Fruit fly (Drosophila melanogaster): Measurements from ENCODE around the gene CG13653.

Gene CG13653

DNA sequence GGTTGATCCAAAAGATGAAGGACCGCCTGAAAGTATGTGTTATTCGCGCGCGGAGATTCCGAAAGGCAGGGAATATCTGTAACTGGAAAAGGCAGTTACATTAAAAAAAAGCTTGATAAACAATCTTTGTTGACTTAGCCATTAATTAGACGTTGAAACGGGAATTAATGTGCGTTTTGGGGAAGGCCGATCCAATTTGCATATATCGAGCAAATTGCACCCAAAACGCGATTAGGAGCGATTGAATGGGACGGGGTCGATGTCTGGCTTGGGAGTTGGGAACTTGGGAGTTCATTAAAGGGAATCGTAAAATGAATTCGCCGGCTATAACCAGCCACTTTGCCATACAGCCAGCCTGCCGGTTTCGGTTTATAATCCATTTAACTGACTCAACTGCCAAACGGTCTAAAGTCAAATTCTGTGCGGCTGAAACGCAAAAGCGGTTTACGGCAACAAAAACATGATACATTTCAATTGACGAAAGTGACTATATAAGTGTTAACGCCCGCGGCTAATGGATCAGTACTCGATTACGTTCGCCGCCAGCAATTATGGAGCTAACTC, 46.3 kb downstream of the CG13653 start, which contains the start of gene CG11854:
TSS of gene CG11854 (plus strand) at position 514 of the 564 bp plus-strand sequence.
- TF ChIP-seq usp (GFP tag; optimal IDR thresholded peaks at IDR 0.05) (no peak), Dll (optimal IDR thresholded peaks at IDR 0.05) (no peak), EcR (GFP tag; optimal IDR thresholded peaks at IDR 0.05) (no peak), CG8478 (optimal IDR thresholded peaks at IDR 0.05) (no peak), pan (optimal IDR thresholded peaks at IDR 0.05) (no peak), psq (optimal IDR thresholded peaks at IDR 0.05) (no peak)

DNA sequence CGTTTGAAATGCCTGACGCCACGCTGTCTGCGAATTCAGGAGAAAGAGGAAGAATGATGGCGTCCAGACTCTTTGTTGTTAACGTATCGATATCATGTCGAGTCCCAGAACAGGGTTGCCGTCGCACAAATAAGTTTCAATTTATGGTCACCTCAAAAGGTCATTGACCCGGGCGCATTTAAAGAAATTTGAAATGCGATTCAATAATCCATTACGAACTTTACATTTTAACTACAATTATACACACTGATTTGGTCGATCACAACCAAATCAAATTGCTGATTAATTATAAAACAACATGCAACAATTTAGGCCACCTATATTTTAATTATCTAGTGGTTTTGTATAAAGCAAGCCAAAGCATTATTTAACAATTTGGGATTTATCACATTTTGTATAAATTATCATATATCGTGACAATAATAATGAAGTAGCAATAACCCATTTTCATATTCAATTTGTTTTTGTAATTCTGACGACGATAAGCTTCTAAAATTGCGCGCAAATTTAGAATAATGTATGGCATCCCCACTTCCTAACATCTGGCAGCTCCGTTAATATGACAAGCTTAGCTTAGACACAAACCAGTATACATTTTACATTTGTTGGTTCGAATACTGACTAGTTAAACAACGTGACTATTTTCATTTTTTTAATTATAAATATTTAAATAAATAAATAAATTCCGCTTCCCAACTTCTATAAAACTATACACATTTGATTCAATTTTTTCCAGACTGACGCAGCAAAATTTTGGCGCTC, 49.9 kb downstream of the CG13653 start, which contains the start of gene bam:
TSS of gene bam (minus strand) at position 58 of the 762 bp plus-strand sequence.
- TF ChIP-seq usp (GFP tag; optimal IDR thresholded peaks at IDR 0.05), result no peak
- TF ChIP-seq psq (optimal IDR thresholded peaks at IDR 0.05), result no peak
- no peak for TF ChIP-seq pan (optimal IDR thresholded peaks at IDR 0.05)
- TF ChIP-seq CG8478 (optimal IDR thresholded peaks at IDR 0.05), result no peak
- no peak for TF ChIP-seq Dll (optimal IDR thresholded peaks at IDR 0.05)
- no peak for TF ChIP-seq EcR (GFP tag; optimal IDR thresholded peaks at IDR 0.05)
